Worm (Caenorhabditis elegans) whole organism, L4 larva: ENCODE measurements around the gene abhd-14.

Experiments
- Y105C5A.15 ChIP-seq: fragments of 200-800 bp; sonication (Bioruptor generic); IDR thresholded peaks from 2 replicates; pipeline ENCODE4 v1.3.6; 2022; ENCODE audit warnings: missing genetic modification characterization, missing compliant biosample characterization
- Y48G9A.11 ChIP-seq: fragments of 200-800 bp; sonication (Bioruptor generic); IDR thresholded peaks from 2 replicates; pipeline ENCODE4 v1.3.6; 2022; ENCODE audit warnings: missing genetic modification reagents, missing genetic modification characterization, missing compliant biosample characterization
- ZK546.5 ChIP-seq, 2 experiments: sonication (generic microtip); optimal IDR thresholded peaks; 2 replicates each; lab custom pipeline; 2017; ENCODE audit warnings: missing biosample characterization in 2 of 2, missing genetic modification characterization in 2 of 2
- ama-1 ChIP-seq: fragments of 150-350 bp; optimal IDR thresholded peaks from 2 replicates; lab custom pipeline; 2014; ENCODE audit warnings: inconsistent platforms, mixed read lengths
- ceh-82 ChIP-seq: sonication (generic microtip); optimal IDR thresholded peaks from 2 replicates; lab custom pipeline; 2017; ENCODE audit warnings: missing biosample characterization, missing genetic modification characterization
- dve-1 ChIP-seq: sonication (generic microtip); optimal IDR thresholded peaks from 2 replicates; lab custom pipeline; 2017; ENCODE audit warnings: antibody characterized with exemption, mild to moderate bottlenecking, missing genetic modification characterization, missing compliant biosample characterization; ENCODE audit not compliant: insufficient read depth
- egl-27 ChIP-seq: sonication (generic microtip); optimal IDR thresholded peaks from 3 replicates; lab custom pipeline; 2017; ENCODE audit warnings: missing biosample characterization, missing genetic modification reagents, missing genetic modification characterization
- lin-39 ChIP-seq: fragments of 150-350 bp; optimal IDR thresholded peaks from 2 replicates; lab custom pipeline; 2014; ENCODE audit warnings: missing biosample characterization, missing genetic modification reagents, missing genetic modification characterization
- mep-1 ChIP-seq: fragments of 150-350 bp; sonication (generic microtip); optimal IDR thresholded peaks from 3 replicates; lab custom pipeline; 2014; ENCODE audit warnings: missing biosample characterization, missing genetic modification characterization
- nhr-28 ChIP-seq: fragments of 150-350 bp; optimal IDR thresholded peaks from 2 replicates; lab custom pipeline; 2014; ENCODE audit warnings: missing biosample characterization, missing genetic modification characterization
- pha-4 ChIP-seq, 2 experiments: fragments of 150-350 bp in 1 of 2; fragments of 200-800 bp in 1 of 2; sonication (Bioruptor generic) in 1 of 2; IDR thresholded peaks in 1 of 2; optimal IDR thresholded peaks in 1 of 2; 2 replicates each; pipeline versions ENCODE4 v1.3.6 to Lab custom; 2014 to 2022; ENCODE audit warnings: missing genetic modification characterization in 2 of 2, missing genetic modification reagents in 2 of 2, missing biosample characterization in 1 of 2, missing compliant biosample characterization in 1 of 2
- php-3 ChIP-seq: fragments of 200-800 bp; sonication (Bioruptor generic); IDR thresholded peaks from 2 replicates; pipeline ENCODE4 v1.3.6; 2022; ENCODE audit warnings: missing genetic modification reagents, missing genetic modification characterization, missing compliant biosample characterization
- snpc-4 ChIP-seq: fragments of 150-350 bp; optimal IDR thresholded peaks from 2 replicates; lab custom pipeline; 2014; ENCODE audit warnings: missing biosample characterization, missing genetic modification characterization
- ztf-7 ChIP-seq: fragments of 150-350 bp; optimal IDR thresholded peaks from 2 replicates; lab custom pipeline; 2014; ENCODE audit warnings: missing biosample characterization, missing genetic modification characterization

ce11 chrIV:1058504-1058903 is 28.7 kb upstream of the abhd-14 start:
- no peak for TF ChIP-seq snpc-4 (tag; lab: Kevin White, UChicago)
- no peak for TF ChIP-seq pha-4 (GFP tag; IDR thresholded peaks at IDR 0.05; lab: Robert Waterston, UW)
- TF ChIP-seq pha-4 (tag; optimal IDR thresholded peaks at IDR 0.05; lab: Kevin White, UChicago) = no peak
- TF ChIP-seq ceh-82 (tag; lab: Kevin White, UChicago) = no peak
- TF ChIP-seq ZK546.5 (tag; optimal IDR thresholded peaks at IDR 0.05; lab: Kevin White, UChicago) = no peak
- TF ChIP-seq lin-39 (tag; lab: Kevin White, UChicago) = no peak
- no peak for TF ChIP-seq ztf-7 (tag; lab: Kevin White, UChicago)
- peak; percentile 90 for TF ChIP-seq Y48G9A.11
- TF ChIP-seq dve-1 = no peak
- TF ChIP-seq Y105C5A.15 = no peak
- TF ChIP-seq ama-1 (lab: Kevin White, UChicago) = no peak
- no peak for TF ChIP-seq php-3
- TF ChIP-seq egl-27 (tag; lab: Kevin White, UChicago) = no peak
- no peak for TF ChIP-seq nhr-28
- no peak for TF ChIP-seq mep-1 (tag; lab: Kevin White, UChicago)
